Worm (Caenorhabditis elegans): ENCODE results near the gene acbp-6.

The acbp-6 gene

DNA sequence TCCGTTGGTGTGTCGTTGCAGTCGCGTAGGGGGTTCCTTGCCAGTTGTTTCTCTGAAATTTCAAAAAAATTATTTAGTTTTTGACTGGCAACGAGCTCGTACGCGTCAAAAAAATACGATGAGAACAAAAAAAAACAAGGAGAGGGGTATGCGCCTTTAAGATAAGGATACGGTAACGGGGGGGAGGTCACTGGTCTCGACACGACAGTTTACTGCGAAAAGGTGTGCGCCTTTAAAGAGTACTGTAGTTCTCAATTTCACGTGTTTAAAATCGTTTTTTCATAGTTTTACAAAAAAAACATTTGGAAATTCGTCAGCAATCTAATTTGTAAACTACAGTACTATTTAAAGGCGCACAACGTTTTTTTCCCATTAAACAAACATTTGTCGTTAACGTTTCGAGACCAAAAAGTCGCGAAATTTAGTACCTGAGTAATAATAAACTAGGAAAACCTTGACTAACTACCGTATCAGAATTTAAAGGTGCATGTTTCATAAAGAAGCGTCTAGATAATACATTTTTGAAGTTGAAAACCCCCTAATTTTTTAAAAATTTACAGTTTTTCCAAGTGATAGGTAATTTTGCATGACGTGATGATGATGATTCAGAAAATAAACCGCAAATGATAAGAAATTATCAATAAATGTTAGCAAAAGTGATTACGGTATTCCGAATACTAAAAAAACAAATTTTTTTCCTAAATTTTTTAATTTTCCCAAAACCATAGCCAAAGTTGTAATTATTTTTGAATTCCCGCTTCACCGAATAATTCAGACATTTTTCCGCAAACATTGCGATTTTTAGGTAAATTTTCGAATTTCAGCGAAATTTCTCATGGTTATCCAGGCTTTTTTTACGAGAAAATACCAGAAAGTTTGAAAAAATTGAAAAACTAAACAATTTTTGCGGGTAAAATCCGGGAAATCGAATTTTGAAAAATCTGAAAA is 790 bp upstream of the acbp-6 start (continued):
- TF ChIP-seq dpff-1 (tag; optimal IDR thresholded peaks at IDR 0.05), result peak; percentile 70
- peak; percentile 75 for TF ChIP-seq zim-3 (tag; optimal IDR thresholded peaks at IDR 0.05)
- no peak for TF ChIP-seq B0019.2 (GFP tag; conservative IDR thresholded peaks at IDR 0.05)
- TF ChIP-seq cebp-2 (GFP tag; IDR thresholded peaks at IDR 0.05), result peak; percentile 85; the same call in 1 of the 2 replicates
- no peak for TF ChIP-seq F55B11.4 (tag; optimal IDR thresholded peaks at IDR 0.05; ENCODE audit: borderline replicate concordance, insufficient read depth)
- TF ChIP-seq B0035.1 (tag; optimal IDR thresholded peaks at IDR 0.05), result peak; percentile 33
- TF ChIP-seq nhr-80 (tag; optimal IDR thresholded peaks at IDR 0.05), result no peak
- TF ChIP-seq F23B12.7 (tag; optimal IDR thresholded peaks at IDR 0.05; ENCODE audit: insufficient read depth), result no peak
- 0 out of 2 replicates have a peak, but pooled peaks have one; percentile 36 for TF ChIP-seq ztf-28 (GFP tag; IDR thresholded peaks at IDR 0.05)
- TF ChIP-seq hrde-1 (tag; optimal IDR thresholded peaks at IDR 0.05; ENCODE audit: borderline replicate concordance), result peak; percentile 49
- no peak for TF ChIP-seq Y53G8AR.9 (GFP tag; conservative IDR thresholded peaks at IDR 0.05)
- 0 out of 2 replicates have a peak, but pooled peaks have one; percentile 19 for TF ChIP-seq aptf-2 (GFP tag; conservative IDR thresholded peaks at IDR 0.05)
- TF ChIP-seq dox-1 (GFP tag; IDR thresholded peaks at IDR 0.05), result peak; percentile 35; the same call in 1 of the 2 replicates
- TF ChIP-seq nfyb-1 (GFP tag; IDR thresholded peaks at IDR 0.05), result no peak
- no peak for TF ChIP-seq ztf-3 (GFP tag; optimal IDR thresholded peaks at IDR 0.05)
- no peak for TF ChIP-seq lsy-27 (tag; optimal IDR thresholded peaks at IDR 0.05; ENCODE audit: borderline replicate concordance, insufficient read depth)
- TF ChIP-seq atf-7 (tag; optimal IDR thresholded peaks at IDR 0.05), result peak; percentile 84
- no peak for TF ChIP-seq bed-1 (GFP tag; IDR thresholded peaks at IDR 0.05)
- peak; percentile 12 for TF ChIP-seq F52B5.7 (tag; optimal IDR thresholded peaks at IDR 0.05)
- no peak for TF ChIP-seq somi-1 (GFP tag; optimal IDR thresholded peaks at IDR 0.05)
- TF ChIP-seq hsf-1 (GFP tag; IDR thresholded peaks at IDR 0.05), result no peak
- no peak for TF ChIP-seq pbrm-1 (GFP tag; IDR thresholded peaks at IDR 0.05)
- TF ChIP-seq attf-3 (GFP tag; conservative IDR thresholded peaks at IDR 0.05), result 0 out of 2 replicates have a peak, but pooled peaks have one; percentile 28
- no peak for TF ChIP-seq madf-10 (tag; optimal IDR thresholded peaks at IDR 0.05)
- TF ChIP-seq lin-54 (GFP tag; optimal IDR thresholded peaks at IDR 0.05), result peak; percentile 50
- TF ChIP-seq madf-6 (GFP tag; IDR thresholded peaks at IDR 0.05), result peak; percentile 93
- peak; percentile 36 for TF ChIP-seq repo-1 (tag; optimal IDR thresholded peaks at IDR 0.05)
- TF ChIP-seq D2030.7 (GFP tag; IDR thresholded peaks at IDR 0.05), result 0 out of 2 replicates have a peak, but pooled peaks have one; percentile 42
- peak; percentile 44 for TF ChIP-seq ztf-26 (tag; optimal IDR thresholded peaks at IDR 0.05)
- TF ChIP-seq rcor-1 (GFP tag; IDR thresholded peaks at IDR 0.05), result no peak
- no peak for TF ChIP-seq B0261.1 (tag; optimal IDR thresholded peaks at IDR 0.05)
- TF ChIP-seq Y53F4B.3 (GFP tag; IDR thresholded peaks at IDR 0.05), result no peak
- no peak for TF ChIP-seq T07F8.4 (tag; optimal IDR thresholded peaks at IDR 0.05)
- TF ChIP-seq F37B4.10 (GFP tag; IDR thresholded peaks at IDR 0.05), result 0 out of 2 replicates have a peak, but pooled peaks have one; percentile 58
- no peak for TF ChIP-seq cebp-1 (GFP tag; IDR thresholded peaks at IDR 0.05)
- TF ChIP-seq cebp-1 (tag; optimal IDR thresholded peaks at IDR 0.05), result peak; percentile 74
- TF ChIP-seq lin-35 (GFP tag; optimal IDR thresholded peaks at IDR 0.05), result peak in 1 of 3 experiments; percentile 22
- TF ChIP-seq athp-1 (tag; optimal IDR thresholded peaks at IDR 0.05), result peak; percentile 72
- no peak for TF ChIP-seq T26A5.8 (tag; optimal IDR thresholded peaks at IDR 0.05)
- TF ChIP-seq dpl-1 (GFP tag; optimal IDR thresholded peaks at IDR 0.05), result peak; percentile 8
- no peak for TF ChIP-seq zfh-2 (GFP tag; conservative IDR thresholded peaks at IDR 0.05)
- peak; percentile 74 for TF ChIP-seq madf-8 (GFP tag; conservative IDR thresholded peaks at IDR 0.05)
- 0 out of 2 replicates have a peak, but pooled peaks have one; percentile 51 for TF ChIP-seq egl-18 (GFP tag; IDR thresholded peaks at IDR 0.05)
- TF ChIP-seq C17E4.6 (GFP tag; IDR thresholded peaks at IDR 0.05), result no peak
- TF ChIP-seq madf-3 (GFP tag; IDR thresholded peaks at IDR 0.05), result no peak
- no peak for TF ChIP-seq pha-4 (tag; optimal IDR thresholded peaks at IDR 0.05)
